Worm (Caenorhabditis elegans) whole organism, L3 larva: Measurements from ENCODE around the gene strm-1.

Source experiments
- R02D3.7 ChIP-seq: fragments of 150-350 bp; optimal IDR thresholded peaks from 2 replicates; lab custom pipeline; 2014; ENCODE audit warnings: missing biosample characterization, missing genetic modification characterization
- ZK546.5 ChIP-seq: sonication (generic microtip); optimal IDR thresholded peaks from 2 replicates; lab custom pipeline; 2017; ENCODE audit warnings: missing biosample characterization, missing genetic modification characterization
- aly-2 ChIP-seq: fragments of 150-350 bp; optimal IDR thresholded peaks from 2 replicates; lab custom pipeline; 2014; ENCODE audit warnings: missing biosample characterization, missing genetic modification characterization
- ama-1 ChIP-seq: fragments of 150-350 bp; optimal IDR thresholded peaks from 2 replicates; lab custom pipeline; 2018
- ceh-16 ChIP-seq: sonication (generic microtip); optimal IDR thresholded peaks from 2 replicates; lab custom pipeline; 2017; ENCODE audit warnings: missing biosample characterization, missing genetic modification characterization
- ceh-28 ChIP-seq: fragments of 150-350 bp; optimal IDR thresholded peaks from 2 replicates; lab custom pipeline; 2014; ENCODE audit warnings: missing biosample characterization, missing genetic modification reagents, missing genetic modification characterization
- ceh-9 ChIP-seq: sonication (generic microtip); optimal IDR thresholded peaks from 2 replicates; lab custom pipeline; 2018; ENCODE audit warnings: missing biosample characterization, missing genetic modification characterization
- daf-12 ChIP-seq: fragments of 150-350 bp; optimal IDR thresholded peaks from 2 replicates; lab custom pipeline; 2014; ENCODE audit warnings: missing biosample characterization, missing genetic modification reagents, missing genetic modification characterization
- egl-27 ChIP-seq: sonication (generic microtip); optimal IDR thresholded peaks from 4 replicates; lab custom pipeline; 2017; ENCODE audit warnings: missing biosample characterization, missing genetic modification reagents, missing genetic modification characterization
- egl-5 ChIP-seq: fragments of 150-350 bp; optimal IDR thresholded peaks from 2 replicates; lab custom pipeline; 2017; ENCODE audit warnings: missing biosample characterization, missing genetic modification reagents, missing genetic modification characterization, inconsistent platforms
- elt-1 ChIP-seq: fragments of 150-350 bp; optimal IDR thresholded peaks from 2 replicates; lab custom pipeline; 2014; ENCODE audit warnings: missing biosample characterization, missing genetic modification characterization
- elt-2 ChIP-seq: sonication (generic microtip); optimal IDR thresholded peaks from 2 replicates; lab custom pipeline; 2016; ENCODE audit warnings: missing genetic modification reagents, mild to moderate bottlenecking, missing genetic modification characterization, missing compliant biosample characterization
- elt-3 ChIP-seq, 3 experiments: fragments of 150-350 bp in 1 of 3; sonication (generic microtip) in 2 of 3; optimal IDR thresholded peaks; 2 replicates in 2 of 3; 4 replicates in 1 of 3; lab custom pipeline; 2014 to 2017; ENCODE audit warnings: missing biosample characterization in 3 of 3, missing genetic modification characterization in 3 of 3
- eor-1 ChIP-seq, 2 experiments: fragments of 150-350 bp; optimal IDR thresholded peaks; 2 replicates each; lab custom pipeline; 2014 to 2018; ENCODE audit warnings: missing biosample characterization in 2 of 2, missing genetic modification characterization in 2 of 2
- fkh-10 ChIP-seq: sonication (generic microtip); optimal IDR thresholded peaks from 2 replicates; lab custom pipeline; 2017; ENCODE audit warnings: missing biosample characterization, missing genetic modification reagents, missing genetic modification characterization
- fos-1 ChIP-seq: fragments of 150-350 bp; optimal IDR thresholded peaks from 2 replicates; lab custom pipeline; 2014; ENCODE audit warnings: missing biosample characterization, missing genetic modification characterization
- hmg-11 ChIP-seq: sonication (generic microtip); optimal IDR thresholded peaks from 2 replicates; lab custom pipeline; 2016; ENCODE audit warnings: missing genetic modification characterization, missing compliant biosample characterization
- jun-1 ChIP-seq: fragments of 150-350 bp; optimal IDR thresholded peaks from 2 replicates; lab custom pipeline; 2014; ENCODE audit warnings: missing biosample characterization, missing genetic modification reagents, missing genetic modification characterization
- lin-15B ChIP-seq: fragments of 150-350 bp; optimal IDR thresholded peaks from 2 replicates; lab custom pipeline; 2014; ENCODE audit warnings: missing biosample characterization, missing genetic modification characterization
- lin-39 ChIP-seq: fragments of 150-350 bp; optimal IDR thresholded peaks from 2 replicates; lab custom pipeline; 2018; ENCODE audit warnings: missing biosample characterization, missing genetic modification reagents, missing genetic modification characterization
- mdl-1 ChIP-seq: fragments of 150-350 bp; optimal IDR thresholded peaks from 2 replicates; lab custom pipeline; 2014; ENCODE audit warnings: missing biosample characterization, missing genetic modification characterization
- mml-1 ChIP-seq: fragments of 150-350 bp; sonication (generic microtip); optimal IDR thresholded peaks from 3 replicates; lab custom pipeline; 2014; ENCODE audit warnings: missing biosample characterization, missing genetic modification characterization
- nfya-1 ChIP-seq: sonication (generic microtip); optimal IDR thresholded peaks from 2 replicates; lab custom pipeline; 2017; ENCODE audit warnings: missing genetic modification characterization, mild to moderate bottlenecking, missing compliant biosample characterization, antibody characterized with exemption, moderate library complexity; ENCODE audit not compliant: insufficient read depth
- nhr-11 ChIP-seq: fragments of 150-350 bp; optimal IDR thresholded peaks from 2 replicates; lab custom pipeline; 2014; ENCODE audit warnings: missing biosample characterization, missing genetic modification characterization
- nhr-12 ChIP-seq: fragments of 150-350 bp; optimal IDR thresholded peaks from 2 replicates; lab custom pipeline; 2014; ENCODE audit warnings: missing biosample characterization, missing genetic modification characterization
- nhr-237 ChIP-seq: fragments of 150-350 bp; optimal IDR thresholded peaks from 2 replicates; lab custom pipeline; 2014; ENCODE audit warnings: missing biosample characterization, missing genetic modification characterization
- nhr-25 ChIP-seq: sonication (generic microtip); optimal IDR thresholded peaks from 2 replicates; lab custom pipeline; 2017; ENCODE audit warnings: missing biosample characterization, missing genetic modification characterization
- nhr-28 ChIP-seq: fragments of 150-350 bp; optimal IDR thresholded peaks from 2 replicates; lab custom pipeline; 2014; ENCODE audit warnings: missing biosample characterization, missing genetic modification characterization
- nhr-43 ChIP-seq: sonication (generic microtip); optimal IDR thresholded peaks from 2 replicates; lab custom pipeline; 2016; ENCODE audit warnings: mild to moderate bottlenecking, missing genetic modification characterization, missing compliant biosample characterization; ENCODE audit not compliant: poor library complexity, severe bottlenecking
- nhr-67 ChIP-seq: fragments of 150-350 bp; optimal IDR thresholded peaks from 2 replicates; lab custom pipeline; 2014; ENCODE audit warnings: missing biosample characterization, missing genetic modification characterization
- nhr-76 ChIP-seq: fragments of 150-350 bp; sonication (generic microtip); optimal IDR thresholded peaks from 5 replicates; lab custom pipeline; 2014; ENCODE audit warnings: missing biosample characterization, missing genetic modification characterization
- nhr-77 ChIP-seq: fragments of 150-350 bp; optimal IDR thresholded peaks from 2 replicates; lab custom pipeline; 2014; ENCODE audit warnings: missing biosample characterization, missing genetic modification characterization
- pha-4 ChIP-seq: fragments of 150-350 bp; optimal IDR thresholded peaks from 2 replicates; lab custom pipeline; 2014; ENCODE audit warnings: missing biosample characterization, missing genetic modification reagents, missing genetic modification characterization
- sea-2 ChIP-seq: fragments of 150-350 bp; sonication (generic microtip); optimal IDR thresholded peaks from 4 replicates; lab custom pipeline; 2014; ENCODE audit warnings: missing biosample characterization, missing genetic modification reagents, missing genetic modification characterization
- snpc-4 ChIP-seq: fragments of 150-350 bp; optimal IDR thresholded peaks from 2 replicates; lab custom pipeline; 2014; ENCODE audit warnings: missing biosample characterization, missing genetic modification characterization
- unc-39 ChIP-seq: sonication (generic microtip); optimal IDR thresholded peaks from 4 replicates; lab custom pipeline; 2017; ENCODE audit warnings: missing biosample characterization, missing genetic modification characterization
- unc-62 ChIP-seq: fragments of 150-350 bp; sonication (generic microtip); optimal IDR thresholded peaks from 4 replicates; lab custom pipeline; 2014; ENCODE audit warnings: missing biosample characterization, missing genetic modification reagents, missing genetic modification characterization
- zag-1 ChIP-seq: fragments of 150-350 bp; optimal IDR thresholded peaks from 2 replicates; lab custom pipeline; 2014; ENCODE audit warnings: missing biosample characterization, missing genetic modification characterization
- ztf-4 ChIP-seq: fragments of 150-350 bp; optimal IDR thresholded peaks from 2 replicates; lab custom pipeline; 2014; ENCODE audit warnings: missing biosample characterization, missing genetic modification characterization

Gene strm-1

ce11 chrIII:2384364-2384763, 17.5 kb upstream of the strm-1 start:
- no peak for TF ChIP-seq ceh-9 (tag; lab: Kevin White, UChicago)
- TF ChIP-seq aly-2: no peak
- TF ChIP-seq eor-1 (tag; optimal IDR thresholded peaks at IDR 0.05; lab: Kevin White, UChicago): no peak
- no peak for TF ChIP-seq R02D3.7 (tag; lab: Kevin White, UChicago)
- TF ChIP-seq ama-1 (lab: Kevin White, UChicago): no peak
- peak; percentile 96 for TF ChIP-seq ceh-28 (tag; lab: Kevin White, UChicago)
- TF ChIP-seq nhr-67 (tag; lab: Kevin White, UChicago): no peak
- TF ChIP-seq, all 47 proteins: peak for 1

ce11 chrIII:2386483-2386882, 15.4 kb upstream of the strm-1 start, which contains the start of gene H14E04.3:
Gene H14E04.3, minus strand, starts transcription at chrIII:2386583.
- TF ChIP-seq nhr-12 (tag; lab: Kevin White, UChicago) (no peak), elt-3 (tag; optimal IDR thresholded peaks at IDR 0.05; lab: Kevin White, UChicago) (no peak), ceh-28 (tag; lab: Kevin White, UChicago) (no peak)

- peak; percentile 85 for TF ChIP-seq fkh-10 (GFP tag; lab: Kevin White, UChicago)
- no peak for TF ChIP-seq elt-3 (tag; optimal IDR thresholded peaks at IDR 0.05; lab: Kevin White, UChicago)
- no peak for TF ChIP-seq lin-15B (tag; lab: Kevin White, UChicago)
These were observed 10.2 kb upstream of the strm-1 start for ce11 chrIII:2391704-2392103.

- TF ChIP-seq R02D3.7 (tag; lab: Kevin White, UChicago): no peak
- no peak for TF ChIP-seq elt-1 (tag; lab: Kevin White, UChicago)
- TF ChIP-seq pha-4 (tag; lab: Kevin White, UChicago): no peak
- TF ChIP-seq mml-1 (tag; lab: Kevin White, UChicago): no peak
- TF ChIP-seq egl-5 (tag; lab: Kevin White, UChicago): no peak
- TF ChIP-seq, all 47 proteins: peak for 0
These were observed 8.2 kb upstream of the strm-1 start for ce11 chrIII:2393666-2394154.

- TF ChIP-seq ceh-16 (tag; lab: Kevin White, UChicago): no peak
- peak; percentile 76 for TF ChIP-seq ceh-28 (tag; lab: Kevin White, UChicago)
These were observed 9.1 kb downstream of the strm-1 start, which contains the start of gene mrpl-30 for ce11 chrIII:2410925-2411450. Gene mrpl-30, minus strand, starts transcription at chrIII:2410975.

- TF ChIP-seq lin-15B (tag; lab: Kevin White, UChicago): peak; percentile 47
- no peak for TF ChIP-seq unc-62 (GFP tag; lab: Kevin White, UChicago)
- no peak for TF ChIP-seq nhr-77 (tag; lab: Kevin White, UChicago)
- peak; percentile 28 for TF ChIP-seq lin-39 (tag; lab: Kevin White, UChicago)
- peak; percentile 68 for TF ChIP-seq nfya-1 (tag; lab: Kevin White, UChicago)
- TF ChIP-seq ceh-9 (tag; lab: Kevin White, UChicago): no peak
- no peak for TF ChIP-seq egl-27 (tag; lab: Kevin White, UChicago)
- TF ChIP-seq unc-39 (tag; lab: Kevin White, UChicago): no peak
- no peak for TF ChIP-seq nhr-11 (tag; lab: Kevin White, UChicago)
- TF ChIP-seq ceh-16 (tag; lab: Kevin White, UChicago): no peak
- peak; percentile 69 for TF ChIP-seq R02D3.7 (tag; lab: Kevin White, UChicago)
- no peak for TF ChIP-seq mdl-1
- TF ChIP-seq zag-1: no peak
- no peak for TF ChIP-seq aly-2
- no peak for TF ChIP-seq snpc-4 (tag; lab: Kevin White, UChicago)
- TF ChIP-seq ceh-28 (tag; lab: Kevin White, UChicago): peak; percentile 80
- TF ChIP-seq nhr-76 (tag; lab: Kevin White, UChicago): no peak
- no peak for TF ChIP-seq fkh-10 (GFP tag; lab: Kevin White, UChicago)
- no peak for TF ChIP-seq egl-5 (tag; lab: Kevin White, UChicago)
- TF ChIP-seq nhr-43 (tag; lab: Kevin White, UChicago): no peak
- TF ChIP-seq nhr-12 (tag; lab: Kevin White, UChicago): no peak
- no peak for TF ChIP-seq mml-1 (tag; lab: Kevin White, UChicago)
- no peak for TF ChIP-seq nhr-67 (tag; lab: Kevin White, UChicago)
- TF ChIP-seq fos-1 (tag; lab: Kevin White, UChicago): no peak
- TF ChIP-seq nhr-25: no peak
- no peak for TF ChIP-seq sea-2 (GFP tag; lab: Kevin White, UChicago)
- TF ChIP-seq jun-1: peak; percentile 70
- peak; percentile 98 for TF ChIP-seq pha-4 (tag; lab: Kevin White, UChicago)
- TF ChIP-seq ZK546.5: no peak
- no peak for TF ChIP-seq nhr-237 (tag; lab: Kevin White, UChicago)
- no peak for TF ChIP-seq ztf-4 (tag; lab: Kevin White, UChicago)
- no peak for TF ChIP-seq nhr-28 (tag; lab: Kevin White, UChicago)
- peak; percentile 86 for TF ChIP-seq elt-2 (tag; lab: Kevin White, UChicago)
- peak; percentile 78 for TF ChIP-seq hmg-11 (tag; lab: Kevin White, UChicago)
- no peak for TF ChIP-seq daf-12 (tag; lab: Kevin White, UChicago)
- no peak for TF ChIP-seq elt-3 (tag; optimal IDR thresholded peaks at IDR 0.05; lab: Kevin White, UChicago)
- TF ChIP-seq ama-1 (lab: Kevin White, UChicago): no peak
These were observed 16.3 kb downstream of the strm-1 start, which contains the start of the genes W04B5.5 and W04B5.3 for ce11 chrIII:2418159-2418658. Gene W04B5.5, minus strand, starts transcription at chrIII:2418209. Gene W04B5.3, plus strand, starts transcription at chrIII:2418514.
